Fruit fly (Drosophila melanogaster): ENCODE measurements around the gene Task7.

Task7 gene

dm6 chr3R:9394385-9395042 is 17.6 kb downstream of the Task7 start, which contains the start of gene FER:
TSS of gene FER (minus strand) at chr3R:9394546.
- peak; percentile 22 for TF ChIP-seq CG17806 (tag; optimal IDR thresholded peaks at IDR 0.05)
- TF ChIP-seq CG14655 (GFP tag; optimal IDR thresholded peaks at IDR 0.05) = no peak
- TF ChIP-seq Pif1A (GFP tag; optimal IDR thresholded peaks at IDR 0.05) = peak; percentile 47
- TF ChIP-seq CG9948 (tag; optimal IDR thresholded peaks at IDR 0.05) = no peak
- TF ChIP-seq Snoo (tag; optimal IDR thresholded peaks at IDR 0.05) = no peak
- peak; percentile 37; the same call in 1 of the 3 replicates for TF ChIP-seq fd96Ca (GFP tag; IDR thresholded peaks at IDR 0.05)
- no peak for TF ChIP-seq CG10348 (GFP tag; IDR thresholded peaks at IDR 0.05)
- TF ChIP-seq CG34367 (tag; optimal IDR thresholded peaks at IDR 0.05) = peak; percentile 2
- TF ChIP-seq Ets98B (GFP tag; IDR thresholded peaks at IDR 0.05) = peak; percentile 47; the same call in 1 of the 2 replicates
- TF ChIP-seq CG13204 (GFP tag; optimal IDR thresholded peaks at IDR 0.05) = peak; percentile 31
- peak; percentile 41 for TF ChIP-seq EcR (GFP tag; optimal IDR thresholded peaks at IDR 0.05)
- peak; percentile 69 for TF ChIP-seq CG12605 (GFP tag; IDR thresholded peaks at IDR 0.05)
- TF ChIP-seq CG15710 (tag; optimal IDR thresholded peaks at IDR 0.05) = peak; percentile 11
- no peak for TF ChIP-seq CG8301 (tag; optimal IDR thresholded peaks at IDR 0.05)
- peak; percentile 52 for TF ChIP-seq CG32121 (GFP tag; IDR thresholded peaks at IDR 0.05)
- no peak for TF ChIP-seq D1 (tag; optimal IDR thresholded peaks at IDR 0.05)
- TF ChIP-seq CG4496 (GFP tag; IDR thresholded peaks at IDR 0.05) = peak; percentile 78; the same call in 2 of the 3 replicates
- TF ChIP-seq CG8159 (tag; optimal IDR thresholded peaks at IDR 0.05) = no peak
- TF ChIP-seq gl (tag; optimal IDR thresholded peaks at IDR 0.05) = peak; percentile 17
- TF ChIP-seq rn (GFP tag; IDR thresholded peaks at IDR 0.05) = no peak
- TF ChIP-seq Pif1B (GFP tag; optimal IDR thresholded peaks at IDR 0.05) = peak; percentile 70

dm6 chr3R:9393542-9394025 is 18.5 kb downstream of the Task7 start:
- peak; percentile 97 for TF ChIP-seq CG17806 (tag; optimal IDR thresholded peaks at IDR 0.05)
- TF ChIP-seq CG34367 (tag; optimal IDR thresholded peaks at IDR 0.05) = peak; percentile 97
- TF ChIP-seq D1 (tag; optimal IDR thresholded peaks at IDR 0.05) = peak; percentile 89
- TF ChIP-seq Ets98B (GFP tag; IDR thresholded peaks at IDR 0.05) = peak; percentile 95
- TF ChIP-seq CG32121 (GFP tag; IDR thresholded peaks at IDR 0.05) = peak; percentile 90
- TF ChIP-seq CG8159 (tag; optimal IDR thresholded peaks at IDR 0.05) = peak; percentile 96
- TF ChIP-seq gl (tag; optimal IDR thresholded peaks at IDR 0.05) = peak; percentile 95
- peak; percentile 92 for TF ChIP-seq Snoo (tag; optimal IDR thresholded peaks at IDR 0.05)
- TF ChIP-seq rn (GFP tag; IDR thresholded peaks at IDR 0.05) = peak; percentile 87
- peak; percentile 98 for TF ChIP-seq CG4496 (GFP tag; IDR thresholded peaks at IDR 0.05)
- TF ChIP-seq Pif1A (GFP tag; optimal IDR thresholded peaks at IDR 0.05) = peak; percentile 95
- TF ChIP-seq Pif1B (GFP tag; optimal IDR thresholded peaks at IDR 0.05) = peak; percentile 95
- TF ChIP-seq CG14655 (GFP tag; optimal IDR thresholded peaks at IDR 0.05) = peak; percentile 99
- TF ChIP-seq CG15710 (tag; optimal IDR thresholded peaks at IDR 0.05) = peak; percentile 97
- TF ChIP-seq CG10348 (GFP tag; IDR thresholded peaks at IDR 0.05) = peak; percentile 58
- peak; percentile 97 for TF ChIP-seq CG12605 (GFP tag; IDR thresholded peaks at IDR 0.05)
- TF ChIP-seq EcR (GFP tag; optimal IDR thresholded peaks at IDR 0.05) = peak; percentile 73
- peak; percentile 97 for TF ChIP-seq fd96Ca (GFP tag; IDR thresholded peaks at IDR 0.05)
- peak; percentile 93 for TF ChIP-seq CG13204 (GFP tag; optimal IDR thresholded peaks at IDR 0.05)
- peak; percentile 99 for TF ChIP-seq CG8301 (tag; optimal IDR thresholded peaks at IDR 0.05)
- TF ChIP-seq CG9948 (tag; optimal IDR thresholded peaks at IDR 0.05) = peak; percentile 97

dm6 chr3R:9392421-9392820 is 19.7 kb downstream of the Task7 start:
- TF ChIP-seq CG8301 (tag; optimal IDR thresholded peaks at IDR 0.05) (no peak), Pif1B (GFP tag; optimal IDR thresholded peaks at IDR 0.05) (no peak), CG9948 (tag; optimal IDR thresholded peaks at IDR 0.05) (no peak), EcR (GFP tag; optimal IDR thresholded peaks at IDR 0.05) (peak; percentile 23), Ets98B (GFP tag; IDR thresholded peaks at IDR 0.05) (no peak), gl (tag; optimal IDR thresholded peaks at IDR 0.05) (no peak)

dm6 chr3R:9390201-9390600 is 21.9 kb downstream of the Task7 start:
- TF ChIP-seq CG15710 (tag; optimal IDR thresholded peaks at IDR 0.05) = no peak
- TF ChIP-seq CG8301 (tag; optimal IDR thresholded peaks at IDR 0.05) = no peak
- TF ChIP-seq Snoo (tag; optimal IDR thresholded peaks at IDR 0.05) = no peak
- no peak for TF ChIP-seq CG14655 (GFP tag; optimal IDR thresholded peaks at IDR 0.05)
- TF ChIP-seq CG10348 (GFP tag; IDR thresholded peaks at IDR 0.05) = no peak
- TF ChIP-seq EcR (GFP tag; optimal IDR thresholded peaks at IDR 0.05) = no peak
- no peak for TF ChIP-seq Ets98B (GFP tag; IDR thresholded peaks at IDR 0.05)

dm6 chr3R:9388972-9389371 is 23.1 kb downstream of the Task7 start:
- no peak for TF ChIP-seq fd96Ca (GFP tag; IDR thresholded peaks at IDR 0.05)
- TF ChIP-seq rn (GFP tag; IDR thresholded peaks at IDR 0.05) = no peak
- peak; percentile 56 for TF ChIP-seq CG8159 (tag; optimal IDR thresholded peaks at IDR 0.05)
- peak; percentile 53 for TF ChIP-seq Pif1B (GFP tag; optimal IDR thresholded peaks at IDR 0.05)
- TF ChIP-seq CG15710 (tag; optimal IDR thresholded peaks at IDR 0.05) = peak; percentile 51
- peak; percentile 82 for TF ChIP-seq CG13204 (GFP tag; optimal IDR thresholded peaks at IDR 0.05)
- TF ChIP-seq Pif1A (GFP tag; optimal IDR thresholded peaks at IDR 0.05) = peak; percentile 61
- peak; percentile 58 for TF ChIP-seq CG12605 (GFP tag; IDR thresholded peaks at IDR 0.05)
- TF ChIP-seq CG32121 (GFP tag; IDR thresholded peaks at IDR 0.05) = peak; percentile 39
- TF ChIP-seq Ets98B (GFP tag; IDR thresholded peaks at IDR 0.05) = peak; percentile 49
- no peak for TF ChIP-seq Snoo (tag; optimal IDR thresholded peaks at IDR 0.05)
- TF ChIP-seq CG14655 (GFP tag; optimal IDR thresholded peaks at IDR 0.05) = peak; percentile 50
- peak; percentile 16 for TF ChIP-seq CG8301 (tag; optimal IDR thresholded peaks at IDR 0.05)
- TF ChIP-seq CG4496 (GFP tag; IDR thresholded peaks at IDR 0.05) = peak; percentile 63; the same call in 1 of the 3 replicates
- TF ChIP-seq CG10348 (GFP tag; IDR thresholded peaks at IDR 0.05) = no peak
- peak; percentile 53 for TF ChIP-seq CG34367 (tag; optimal IDR thresholded peaks at IDR 0.05)
- TF ChIP-seq D1 (tag; optimal IDR thresholded peaks at IDR 0.05) = no peak
- TF ChIP-seq EcR (GFP tag; optimal IDR thresholded peaks at IDR 0.05) = peak; percentile 85
- TF ChIP-seq CG17806 (tag; optimal IDR thresholded peaks at IDR 0.05) = peak; percentile 45
- peak; percentile 88 for TF ChIP-seq gl (tag; optimal IDR thresholded peaks at IDR 0.05)
- peak; percentile 6 for TF ChIP-seq CG9948 (tag; optimal IDR thresholded peaks at IDR 0.05)
